Worm (Caenorhabditis elegans) whole organism, L4 larva: Measurements from ENCODE around the gene srw-123.

Source experiments
- ceh-62 ChIP-seq: sonication (generic microtip); optimal IDR thresholded peaks from 2 replicates; lab custom pipeline; 2017; ENCODE audit warnings: missing biosample characterization, missing genetic modification characterization
- dmd-6 ChIP-seq: fragments of 200-800 bp; sonication (Bioruptor generic); IDR thresholded peaks from 2 replicates; pipeline ENCODE4 v1.3.6; 2022; ENCODE audit warnings: missing genetic modification reagents, missing genetic modification characterization, missing compliant biosample characterization
- dpl-1 ChIP-seq: fragments of 150-350 bp; optimal IDR thresholded peaks from 2 replicates; lab custom pipeline; 2014; ENCODE audit warnings: missing biosample characterization, missing genetic modification reagents, missing genetic modification characterization
- hmg-1.1 ChIP-seq: fragments of 200-800 bp; sonication (Bioruptor generic); IDR thresholded peaks from 2 replicates; pipeline ENCODE4 v1.3.6; 2022; ENCODE audit warnings: missing genetic modification reagents, missing genetic modification characterization, missing compliant biosample characterization
- mdl-1 ChIP-seq, 2 experiments: fragments of 150-350 bp in 1 of 2; sonication (generic microtip) in 1 of 2; optimal IDR thresholded peaks; 2 replicates each; lab custom pipeline; 2014 to 2017; ENCODE audit warnings: missing biosample characterization in 2 of 2, missing genetic modification characterization in 2 of 2
- mep-1 ChIP-seq: fragments of 150-350 bp; sonication (generic microtip); optimal IDR thresholded peaks from 3 replicates; lab custom pipeline; 2014; ENCODE audit warnings: missing biosample characterization, missing genetic modification characterization
- nhr-102 ChIP-seq: sonication (generic microtip); optimal IDR thresholded peaks from 2 replicates; lab custom pipeline; 2016; ENCODE audit warnings: mild to moderate bottlenecking, missing genetic modification characterization, moderate library complexity, missing compliant biosample characterization
- nhr-77 ChIP-seq: fragments of 150-350 bp; optimal IDR thresholded peaks from 2 replicates; lab custom pipeline; 2014; ENCODE audit warnings: missing biosample characterization, missing genetic modification characterization
- unc-39 ChIP-seq: sonication (generic microtip); optimal IDR thresholded peaks from 2 replicates; lab custom pipeline; 2017; ENCODE audit warnings: missing biosample characterization, missing genetic modification characterization
- zag-1 ChIP-seq: fragments of 150-350 bp; optimal IDR thresholded peaks from 2 replicates; lab custom pipeline; 2014; ENCODE audit warnings: missing biosample characterization, missing genetic modification characterization
- zfp-3 ChIP-seq: fragments of 200-800 bp; sonication (Bioruptor generic); conservative IDR thresholded peaks from 2 replicates; pipeline ENCODE4 v1.3.6; 2022; ENCODE audit warnings: missing genetic modification reagents, missing genetic modification characterization, missing compliant biosample characterization

DNA sequence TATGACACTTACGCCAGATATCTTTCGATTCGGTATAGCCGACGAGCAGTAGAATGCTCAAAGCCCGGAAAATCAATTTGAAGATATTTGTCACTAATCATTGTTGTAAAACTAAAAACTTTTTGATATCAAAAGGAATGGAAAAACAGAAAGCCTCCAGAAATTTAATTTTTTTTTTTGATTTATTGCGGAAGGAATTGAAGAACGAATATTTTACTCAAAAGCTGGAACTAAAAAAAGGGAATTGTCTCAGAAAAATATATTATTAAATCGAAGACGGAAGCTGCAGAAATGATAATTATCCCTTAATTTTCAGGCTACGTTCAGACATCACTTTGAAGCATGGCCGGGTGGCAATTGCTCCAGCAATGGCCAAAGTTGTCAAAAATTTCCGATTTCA lies 31.3 kb downstream of the srw-123 start, which contains the start of gene srw-137:
- TF ChIP-seq unc-39 (tag; lab: Kevin White, UChicago) (no peak), mdl-1 (tag; optimal IDR thresholded peaks at IDR 0.05; lab: Kevin White, UChicago) (no peak), zfp-3 (GFP tag; lab: Robert Waterston, UW) (no peak), hmg-1.1 (no peak), dpl-1 (GFP tag; lab: Kevin White, UChicago) (no peak), ceh-62 (tag; lab: Kevin White, UChicago) (no peak), nhr-102 (tag; lab: Kevin White, UChicago) (no peak), dmd-6 (no peak), nhr-77 (tag; lab: Kevin White, UChicago) (no peak), zag-1 (no peak), mep-1 (tag; lab: Kevin White, UChicago) (no peak)
